Worm (Caenorhabditis elegans): ENCODE measurements around the gene F10C1.23.

Gene F10C1.23

ce11 chrII:5725094-5725493 is 32.7 kb upstream of the F10C1.23 start (continued):
- no peak; the same call in 1 of the 2 replicates for TF ChIP-seq nfyb-1 (GFP tag; IDR thresholded peaks at IDR 0.05)
- no peak for TF ChIP-seq rcor-1 (GFP tag; IDR thresholded peaks at IDR 0.05)
- peak; percentile 60 for TF ChIP-seq K12H6.12 (tag; optimal IDR thresholded peaks at IDR 0.05)
- TF ChIP-seq rec-8 (tag; optimal IDR thresholded peaks at IDR 0.05) = no peak
- no peak for TF ChIP-seq ceh-40 (GFP tag; IDR thresholded peaks at IDR 0.05)
- no peak for TF ChIP-seq Y67H2A.10 (GFP tag; conservative IDR thresholded peaks at IDR 0.05)
- no peak for TF ChIP-seq lag-1 (GFP tag; IDR thresholded peaks at IDR 0.05)
- no peak for TF ChIP-seq pha-4 (tag; optimal IDR thresholded peaks at IDR 0.05)
- TF ChIP-seq C17E4.6 (GFP tag; IDR thresholded peaks at IDR 0.05) = no peak
- no peak for TF ChIP-seq B0261.1 (tag; optimal IDR thresholded peaks at IDR 0.05)
- peak; percentile 34 for TF ChIP-seq ceh-27 (GFP tag; optimal IDR thresholded peaks at IDR 0.05)
- TF ChIP-seq lir-1 (GFP tag; conservative IDR thresholded peaks at IDR 0.05) = no peak
- TF ChIP-seq C06A6.2 (GFP tag; conservative IDR thresholded peaks at IDR 0.05) = no peak

ce11 chrII:5727707-5728106 is 30.1 kb upstream of the F10C1.23 start, which contains the start of gene rab-3:
Gene rab-3 (minus strand): TSS chrII:5727853.
- TF ChIP-seq F49E8.2 (tag; optimal IDR thresholded peaks at IDR 0.05; ENCODE audit: insufficient read depth) = no peak
- no peak for TF ChIP-seq mes-4 (tag; optimal IDR thresholded peaks at IDR 0.05)
- no peak for TF ChIP-seq F22D6.2 (tag; optimal IDR thresholded peaks at IDR 0.05)
- TF ChIP-seq F37B4.10 (GFP tag; IDR thresholded peaks at IDR 0.05) = no peak
- TF ChIP-seq cebp-1 (GFP tag; IDR thresholded peaks at IDR 0.05) = no peak
- TF ChIP-seq cebp-1 (tag; optimal IDR thresholded peaks at IDR 0.05) = no peak
- no peak for TF ChIP-seq ama-1 (optimal IDR thresholded peaks at IDR 0.05)
- TF ChIP-seq ama-1 (GFP tag; optimal IDR thresholded peaks at IDR 0.05) = no peak
- TF ChIP-seq efl-1 (GFP tag; optimal IDR thresholded peaks at IDR 0.05) = no peak
- TF ChIP-seq T26A5.8 (tag; optimal IDR thresholded peaks at IDR 0.05) = no peak
- TF ChIP-seq zim-3 (tag; optimal IDR thresholded peaks at IDR 0.05) = no peak
- TF ChIP-seq egl-44 (GFP tag; IDR thresholded peaks at IDR 0.05) = no peak
- no peak for TF ChIP-seq Y53G8AR.9 (GFP tag; conservative IDR thresholded peaks at IDR 0.05)
- TF ChIP-seq nfyb-1 (GFP tag; IDR thresholded peaks at IDR 0.05) = no peak
- TF ChIP-seq hrde-1 (tag; optimal IDR thresholded peaks at IDR 0.05; ENCODE audit: borderline replicate concordance) = no peak
- no peak for TF ChIP-seq ceh-91 (GFP tag; IDR thresholded peaks at IDR 0.05)
- no peak for TF ChIP-seq madf-3 (GFP tag; IDR thresholded peaks at IDR 0.05)
- no peak for TF ChIP-seq aptf-2 (GFP tag; conservative IDR thresholded peaks at IDR 0.05)
- TF ChIP-seq ztf-3 (GFP tag; optimal IDR thresholded peaks at IDR 0.05) = no peak

ce11 chrII:5730343-5731083 is 27.3 kb upstream of the F10C1.23 start, which contains the start of the genes C18A3.7 and C18A3.11:
Gene C18A3.7 (minus strand): TSS chrII:5730443.
Gene C18A3.11 (plus strand): TSS chrII:5731033.
- no peak for TF ChIP-seq Y79H2A.3 (GFP tag; conservative IDR thresholded peaks at IDR 0.05)
- no peak for TF ChIP-seq B0336.3 (GFP tag; IDR thresholded peaks at IDR 0.05)
- no peak for TF ChIP-seq F52B5.7 (tag; optimal IDR thresholded peaks at IDR 0.05)
- no peak for TF ChIP-seq T26A5.8 (tag; optimal IDR thresholded peaks at IDR 0.05)
- no peak for TF ChIP-seq akir-1 (GFP tag; optimal IDR thresholded peaks at IDR 0.05)
- TF ChIP-seq ceh-79 (tag; optimal IDR thresholded peaks at IDR 0.05) = no peak

Data from whole organism, young adult.